Worm (Caenorhabditis elegans) whole organism, L1 larva: ENCODE data around the gene pept-1.

Experiments used
- C04F5.9 ChIP-seq: sonication (generic microtip); optimal IDR thresholded peaks from 2 replicates; lab custom pipeline; 2016; ENCODE audit warnings: missing genetic modification characterization, missing compliant biosample characterization
- F16B12.6 ChIP-seq: fragments of 150-350 bp; optimal IDR thresholded peaks from 2 replicates; lab custom pipeline; 2014; ENCODE audit warnings: missing biosample characterization, missing genetic modification characterization
- Y116A8C.19 ChIP-seq: sonication (generic microtip); optimal IDR thresholded peaks from 2 replicates; lab custom pipeline; 2016; ENCODE audit warnings: missing compliant biosample characterization, missing genetic modification characterization, borderline replicate concordance
- aha-1 ChIP-seq: fragments of 150-350 bp; optimal IDR thresholded peaks from 2 replicates; lab custom pipeline; 2014; ENCODE audit warnings: missing biosample characterization, missing genetic modification characterization
- blmp-1 ChIP-seq: fragments of 150-350 bp; optimal IDR thresholded peaks from 2 replicates; lab custom pipeline; 2014; ENCODE audit warnings: missing biosample characterization, missing genetic modification characterization
- ceh-82 ChIP-seq, 3 experiments: fragments of 150-350 bp in 1 of 3; sonication (generic microtip) in 2 of 3; optimal IDR thresholded peaks; 2 replicates each; lab custom pipeline; 2014 to 2017; ENCODE audit warnings: missing biosample characterization in 3 of 3, missing genetic modification characterization in 3 of 3
- dpl-1 ChIP-seq, 3 experiments: fragments of 150-350 bp in 2 of 3; sonication (generic microtip) in 1 of 3; optimal IDR thresholded peaks; 2 replicates each; lab custom pipeline; 2014 to 2017; ENCODE audit warnings: missing biosample characterization in 3 of 3, missing genetic modification characterization in 3 of 3, missing genetic modification reagents in 3 of 3
- dsc-1 ChIP-seq: sonication (generic microtip); optimal IDR thresholded peaks from 2 replicates; lab custom pipeline; 2016; ENCODE audit warnings: mild to moderate bottlenecking, missing genetic modification characterization, missing compliant biosample characterization
- efl-1 ChIP-seq, 4 experiments: fragments of 150-350 bp; optimal IDR thresholded peaks in 3 of 4; peaks in 1 of 4; 1 replicate in 1 of 4; 2 replicates in 3 of 4; lab custom pipeline; 2014; ENCODE audit warnings: missing biosample characterization in 2 of 4, missing genetic modification characterization in 2 of 4, missing genetic modification reagents in 2 of 4
- egl-27 ChIP-seq, 2 experiments: fragments of 150-350 bp in 1 of 2; sonication (generic microtip); optimal IDR thresholded peaks; 3 replicates each; lab custom pipeline; 2017 to 2018; ENCODE audit warnings: missing biosample characterization in 2 of 2, missing genetic modification characterization in 2 of 2, missing genetic modification reagents in 2 of 2
- elt-2 ChIP-seq: sonication (generic microtip); optimal IDR thresholded peaks from 2 replicates; lab custom pipeline; 2016; ENCODE audit warnings: missing genetic modification characterization, mild to moderate bottlenecking, inconsistent platforms, missing compliant biosample characterization, missing genetic modification reagents
- elt-3 ChIP-seq, 6 experiments: fragments of 150-350 bp in 1 of 6; sonication (generic microtip); optimal IDR thresholded peaks; 2 replicates each; lab custom pipeline; 2017 to 2018; ENCODE audit warnings: missing biosample characterization in 6 of 6, missing genetic modification characterization in 6 of 6, inconsistent platforms in 1 of 6
- fkh-10 ChIP-seq: sonication (generic microtip); optimal IDR thresholded peaks from 2 replicates; lab custom pipeline; 2017; ENCODE audit warnings: missing biosample characterization, missing genetic modification reagents, missing genetic modification characterization
- fkh-8 ChIP-seq: sonication (generic microtip); optimal IDR thresholded peaks from 2 replicates; lab custom pipeline; 2016; ENCODE audit warnings: mild to moderate bottlenecking, missing genetic modification characterization, missing compliant biosample characterization
- fos-1 ChIP-seq: fragments of 150-350 bp; optimal IDR thresholded peaks from 2 replicates; lab custom pipeline; 2014; ENCODE audit warnings: missing biosample characterization, missing genetic modification characterization
- hpl-2 ChIP-seq: fragments of 150-350 bp; optimal IDR thresholded peaks from 2 replicates; lab custom pipeline; 2014; ENCODE audit warnings: missing biosample characterization, missing genetic modification reagents, missing genetic modification characterization
- irx-1 ChIP-seq: sonication (generic microtip); optimal IDR thresholded peaks from 2 replicates; lab custom pipeline; 2016; ENCODE audit warnings: missing genetic modification characterization, missing compliant biosample characterization
- isw-1 ChIP-seq: fragments of 200-800 bp; sonication (Bioruptor generic); IDR thresholded peaks from 2 replicates; pipeline ENCODE4 v1.3.6; 2022; ENCODE audit warnings: missing genetic modification characterization, missing compliant biosample characterization
- lin-14 ChIP-seq: fragments of 200-800 bp; sonication (Bioruptor generic); optimal IDR thresholded peaks from 2 replicates; lab custom pipeline; 2018; ENCODE audit warnings: mild to moderate bottlenecking, missing genetic modification characterization, moderate library complexity, missing compliant biosample characterization
- lin-35 ChIP-seq, 2 experiments: fragments of 150-350 bp; optimal IDR thresholded peaks; 2 replicates each; lab custom pipeline; 2014; ENCODE audit warnings: missing biosample characterization in 2 of 2, missing genetic modification characterization in 2 of 2, missing genetic modification reagents in 2 of 2
- lir-3 ChIP-seq: sonication (generic microtip); optimal IDR thresholded peaks from 2 replicates; lab custom pipeline; 2016; ENCODE audit warnings: mild to moderate bottlenecking, missing genetic modification characterization, moderate library complexity, missing compliant biosample characterization; ENCODE audit not compliant: poor library complexity
- mab-9 ChIP-seq: fragments of 200-800 bp; sonication (Bioruptor generic); IDR thresholded peaks from 2 replicates; pipeline ENCODE4 v1.3.6; 2022; ENCODE audit warnings: missing genetic modification reagents, missing genetic modification characterization, missing compliant biosample characterization
- mdl-1 ChIP-seq, 2 experiments: fragments of 150-350 bp; optimal IDR thresholded peaks; 2 replicates each; lab custom pipeline; 2014 to 2017; ENCODE audit warnings: missing biosample characterization in 2 of 2, missing genetic modification characterization in 2 of 2, inconsistent platforms in 1 of 2
- mef-2 ChIP-seq: fragments of 150-350 bp; optimal IDR thresholded peaks from 2 replicates; lab custom pipeline; 2014; ENCODE audit warnings: missing biosample characterization, missing genetic modification characterization
- nhr-20 ChIP-seq: sonication (generic microtip); optimal IDR thresholded peaks from 2 replicates; lab custom pipeline; 2016; ENCODE audit warnings: mild to moderate bottlenecking, missing genetic modification characterization, missing compliant biosample characterization
- nhr-237 ChIP-seq: fragments of 150-350 bp; optimal IDR thresholded peaks from 2 replicates; lab custom pipeline; 2014; ENCODE audit warnings: missing biosample characterization, missing genetic modification characterization
- nhr-28 ChIP-seq: fragments of 150-350 bp; optimal IDR thresholded peaks from 2 replicates; lab custom pipeline; 2014; ENCODE audit warnings: missing biosample characterization, missing genetic modification characterization
- nhr-76 ChIP-seq: sonication (generic microtip); optimal IDR thresholded peaks from 2 replicates; lab custom pipeline; 2017; ENCODE audit warnings: missing biosample characterization, missing genetic modification characterization
- nhr-84 ChIP-seq: sonication (generic microtip); optimal IDR thresholded peaks from 2 replicates; lab custom pipeline; 2017; ENCODE audit warnings: missing biosample characterization, missing genetic modification characterization
- pag-3 ChIP-seq: sonication (generic microtip); optimal IDR thresholded peaks from 2 replicates; lab custom pipeline; 2017; ENCODE audit warnings: missing genetic modification characterization, mild to moderate bottlenecking, missing compliant biosample characterization, antibody characterized with exemption, borderline replicate concordance; ENCODE audit not compliant: insufficient read depth
- sptf-1 ChIP-seq: fragments of 150-350 bp; optimal IDR thresholded peaks from 2 replicates; lab custom pipeline; 2014; ENCODE audit warnings: missing biosample characterization, missing genetic modification characterization
- swsn-7 ChIP-seq: sonication (generic microtip); optimal IDR thresholded peaks from 2 replicates; lab custom pipeline; 2016; ENCODE audit warnings: missing genetic modification characterization, missing compliant biosample characterization
- tbx-2 ChIP-seq: sonication (generic microtip); optimal IDR thresholded peaks from 2 replicates; lab custom pipeline; 2016; ENCODE audit warnings: missing genetic modification characterization, missing compliant biosample characterization
- tlp-1 ChIP-seq: fragments of 150-350 bp; optimal IDR thresholded peaks from 2 replicates; lab custom pipeline; 2014; ENCODE audit warnings: missing biosample characterization, missing genetic modification characterization
- unc-62 ChIP-seq: fragments of 150-350 bp; optimal IDR thresholded peaks from 2 replicates; lab custom pipeline; 2014; ENCODE audit warnings: missing biosample characterization, missing genetic modification reagents, missing genetic modification characterization
- vab-15 ChIP-seq: sonication (generic microtip); optimal IDR thresholded peaks from 2 replicates; lab custom pipeline; 2017; ENCODE audit warnings: missing genotype, mild to moderate bottlenecking, missing genetic modification characterization, missing compliant biosample characterization
- xbp-1 ChIP-seq: sonication (generic microtip); optimal IDR thresholded peaks from 2 replicates; lab custom pipeline; 2016; ENCODE audit warnings: missing genetic modification characterization, missing compliant biosample characterization
- zip-4 ChIP-seq: fragments of 200-800 bp; sonication (Bioruptor generic); optimal IDR thresholded peaks from 2 replicates; lab custom pipeline; 2018; ENCODE audit warnings: mild to moderate bottlenecking, missing genetic modification characterization, moderate library complexity, missing compliant biosample characterization
- ztf-11 ChIP-seq, 2 experiments: sonication (generic microtip); optimal IDR thresholded peaks; 2 replicates each; lab custom pipeline; 2016 to 2017; ENCODE audit warnings: missing genetic modification characterization in 2 of 2, missing biosample characterization in 1 of 2, missing compliant biosample characterization in 1 of 2
- ztf-4 ChIP-seq: fragments of 150-350 bp; optimal IDR thresholded peaks from 2 replicates; lab custom pipeline; 2014; ENCODE audit warnings: missing biosample characterization, missing genetic modification characterization

pept-1 gene

ce11 chrX:6448866-6449400, 7.7 kb upstream of the pept-1 start, which contains the start of gene fah-1 (continued):
- TF ChIP-seq lin-35 (GFP tag; optimal IDR thresholded peaks at IDR 0.05; lab: Kevin White, UChicago) (peak in 1 of 2 experiments; percentile 41), nhr-20 (peak; percentile 97), zip-4 (GFP tag; lab: Kevin White, UChicago) (peak; percentile 38), elt-3 (tag; optimal IDR thresholded peaks at IDR 0.05; lab: Kevin White, UChicago) (peak in 3 of 6 experiments; percentile 71 to 92 (median 82)), sptf-1 (no peak), vab-15 (peak; percentile 1), pag-3 (tag; lab: Kevin White, UChicago) (peak; percentile 89), mdl-1 (tag; optimal IDR thresholded peaks at IDR 0.05; lab: Kevin White, UChicago) (peak in 1 of 2 experiments; percentile 3)
- TF ChIP-seq, all 84 proteins: peak for 23

ce11 chrX:6450839-6451491, 5.7 kb upstream of the pept-1 start, which contains the start of the genes grl-6 and K10C2.6:
Gene grl-6 (minus strand): TSS chrX:6450939.
Gene K10C2.6 (plus strand): TSS chrX:6451441.
- TF ChIP-seq swsn-7 (tag; lab: Kevin White, UChicago) (no peak), hpl-2 (GFP tag; lab: Kevin White, UChicago) (no peak), aha-1 (tag; lab: Kevin White, UChicago) (no peak), mab-9 (no peak), xbp-1 (tag; lab: Kevin White, UChicago) (no peak), dpl-1 (GFP tag; optimal IDR thresholded peaks at IDR 0.05; lab: Kevin White, UChicago) (no peak), dsc-1 (no peak), fos-1 (no peak), mdl-1 (tag; optimal IDR thresholded peaks at IDR 0.05; lab: Kevin White, UChicago) (no peak), nhr-76 (no peak)

- TF ChIP-seq efl-1 (optimal IDR thresholded peaks at IDR 0.05; lab: Kevin White, UChicago) (no peak), efl-1 (GFP tag; optimal IDR thresholded peaks at IDR 0.05 in 1 of 2; lab: Kevin White, UChicago) (no peak), fkh-10 (no peak), pag-3 (tag; lab: Kevin White, UChicago) (no peak), nhr-84 (no peak), elt-3 (tag; optimal IDR thresholded peaks at IDR 0.05; lab: Kevin White, UChicago) (no peak), tlp-1 (tag; lab: Kevin White, UChicago) (no peak), ztf-4 (tag; lab: Kevin White, UChicago) (no peak), ztf-11 (tag; optimal IDR thresholded peaks at IDR 0.05; lab: Kevin White, UChicago) (no peak), fos-1 (no peak), irx-1 (no peak), nhr-28 (tag; lab: Kevin White, UChicago) (no peak), tbx-2 (no peak)
These were observed 1.5 kb upstream of the pept-1 start, which contains the start of gene nas-33 for ce11 chrX:6455157-6455556. Gene nas-33 (minus strand): TSS chrX:6455257.

- TF ChIP-seq efl-1 (optimal IDR thresholded peaks at IDR 0.05; lab: Kevin White, UChicago) (no peak), efl-1 (GFP tag; optimal IDR thresholded peaks at IDR 0.05 in 1 of 2; lab: Kevin White, UChicago) (no peak), elt-2 (tag; lab: Kevin White, UChicago) (peak; percentile 60)
These were observed 1.3 kb downstream of the pept-1 start for ce11 chrX:6458001-6458400.

ce11 chrX:6458467-6458866, 1.8 kb downstream of the pept-1 start:
- no peak for TF ChIP-seq ztf-11 (tag; optimal IDR thresholded peaks at IDR 0.05; lab: Kevin White, UChicago)
- no peak for TF ChIP-seq Y116A8C.19 (tag; lab: Kevin White, UChicago)
- TF ChIP-seq tlp-1 (tag; lab: Kevin White, UChicago): no peak
- TF ChIP-seq, all 84 proteins: peak for 0

ce11 chrX:6460123-6460522, 3.5 kb downstream of the pept-1 start:
- no peak for TF ChIP-seq F16B12.6 (tag; lab: Kevin White, UChicago)
- TF ChIP-seq fkh-8 (tag; lab: Kevin White, UChicago): no peak
- no peak for TF ChIP-seq lir-3 (tag; lab: Kevin White, UChicago)
- no peak for TF ChIP-seq nhr-237 (tag; lab: Kevin White, UChicago)
- TF ChIP-seq mef-2 (tag; lab: Kevin White, UChicago): no peak
- TF ChIP-seq fos-1: no peak
- no peak for TF ChIP-seq tlp-1 (tag; lab: Kevin White, UChicago)
- TF ChIP-seq unc-62 (GFP tag; lab: Kevin White, UChicago): no peak
- no peak for TF ChIP-seq ceh-82 (tag; optimal IDR thresholded peaks at IDR 0.05; lab: Kevin White, UChicago)
- no peak for TF ChIP-seq dpl-1 (GFP tag; optimal IDR thresholded peaks at IDR 0.05; lab: Kevin White, UChicago)
- TF ChIP-seq elt-3 (tag; optimal IDR thresholded peaks at IDR 0.05; lab: Kevin White, UChicago): no peak
- no peak for TF ChIP-seq swsn-7 (tag; lab: Kevin White, UChicago)
- TF ChIP-seq blmp-1 (tag; lab: Kevin White, UChicago): no peak
- TF ChIP-seq egl-27 (tag; optimal IDR thresholded peaks at IDR 0.05; lab: Kevin White, UChicago): no peak
- no peak for TF ChIP-seq lin-14 (GFP tag; lab: Kevin White, UChicago)
- TF ChIP-seq isw-1: no peak
- TF ChIP-seq C04F5.9: no peak
